Worm (Caenorhabditis elegans) whole organism, mixed stage, embryonic: ENCODE measurements around the gene romo-1.

Experiments used
- ces-1 ChIP-seq: fragments of 150-350 bp; optimal IDR thresholded peaks from 2 replicates; lab custom pipeline; 2014; ENCODE audit warnings: missing biosample characterization, missing genetic modification reagents, missing genetic modification characterization
- lin-13 ChIP-seq: fragments of 150-350 bp; optimal IDR thresholded peaks from 2 replicates; lab custom pipeline; 2014; ENCODE audit warnings: missing biosample characterization, missing genetic modification characterization
- mep-1 ChIP-seq: fragments of 150-350 bp; optimal IDR thresholded peaks from 2 replicates; lab custom pipeline; 2017; ENCODE audit warnings: missing biosample characterization, missing genetic modification reagents, missing genetic modification characterization, inconsistent platforms
- nhr-12 ChIP-seq: fragments of 150-350 bp; optimal IDR thresholded peaks from 2 replicates; lab custom pipeline; 2014; ENCODE audit warnings: missing biosample characterization, missing genetic modification characterization
- nhr-237 ChIP-seq: fragments of 150-350 bp; optimal IDR thresholded peaks from 2 replicates; lab custom pipeline; 2014; ENCODE audit warnings: missing biosample characterization, missing genetic modification characterization
- nhr-28 ChIP-seq: fragments of 150-350 bp; optimal IDR thresholded peaks from 2 replicates; lab custom pipeline; 2014; ENCODE audit warnings: missing biosample characterization, missing genetic modification characterization
- pha-4 ChIP-seq: fragments of 150-350 bp; optimal IDR thresholded peaks from 2 replicates; lab custom pipeline; 2018; ENCODE audit warnings: missing biosample characterization, missing genetic modification reagents, missing genetic modification characterization
- sem-2 ChIP-seq: fragments of 200-800 bp; sonication (Bioruptor generic); optimal IDR thresholded peaks from 2 replicates; lab custom pipeline; 2018; ENCODE audit warnings: mild to moderate bottlenecking, missing genetic modification characterization, missing compliant biosample characterization
- snpc-4 ChIP-seq: fragments of 150-350 bp; optimal IDR thresholded peaks from 2 replicates; lab custom pipeline; 2014; ENCODE audit warnings: missing biosample characterization, missing genetic modification characterization
- tbx-8 ChIP-seq: fragments of 200-800 bp; sonication (Bioruptor generic); optimal IDR thresholded peaks from 2 replicates; lab custom pipeline; 2018; ENCODE audit warnings: mild to moderate bottlenecking, missing genetic modification characterization, moderate library complexity, missing compliant biosample characterization
- unc-39 ChIP-seq: fragments of 150-350 bp; optimal IDR thresholded peaks from 2 replicates; lab custom pipeline; 2014; ENCODE audit warnings: missing biosample characterization, missing genetic modification characterization
- unc-62 ChIP-seq: fragments of 150-350 bp; optimal IDR thresholded peaks from 2 replicates; lab custom pipeline; 2014; ENCODE audit warnings: missing biosample characterization, missing genetic modification reagents, missing genetic modification characterization
- ztf-11 ChIP-seq: fragments of 150-350 bp; optimal IDR thresholded peaks from 2 replicates; lab custom pipeline; 2014; ENCODE audit warnings: missing biosample characterization, missing genetic modification characterization

DNA sequence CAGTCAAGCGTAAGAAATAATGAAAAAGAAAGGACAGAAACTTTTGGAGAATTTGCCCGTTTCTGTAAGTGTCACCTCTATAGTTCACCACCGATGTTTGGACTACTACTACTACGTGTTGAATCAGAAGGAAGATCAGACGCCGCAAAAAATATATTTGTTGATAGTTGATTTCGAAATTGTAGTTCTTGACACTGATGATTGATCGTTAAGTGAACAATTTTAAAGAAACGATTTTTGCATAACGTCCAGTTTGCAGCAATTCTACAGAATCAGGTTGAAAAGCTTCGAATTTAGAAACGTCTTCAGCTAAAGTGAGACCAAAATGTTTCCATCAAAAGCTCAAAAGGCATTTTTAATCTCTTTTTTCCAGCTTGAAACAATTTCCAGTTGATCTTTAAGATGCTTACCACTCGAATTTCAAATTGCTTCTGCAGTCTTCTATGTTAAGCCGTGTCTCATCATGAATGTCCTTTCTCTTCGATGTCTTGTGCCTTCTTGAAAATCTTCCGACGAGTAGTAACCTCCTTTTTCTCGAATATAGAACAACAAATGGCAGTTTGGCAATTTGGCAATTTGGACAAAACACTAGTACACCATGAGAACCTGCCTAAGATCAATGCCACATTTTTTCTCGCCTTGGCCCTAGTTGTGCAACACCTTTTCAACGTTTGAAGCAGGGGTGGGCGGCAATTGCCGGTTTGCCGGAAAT lies 41.8 kb downstream of the romo-1 start:
- TF ChIP-seq nhr-28 (tag; lab: Kevin White, UChicago) (no peak), snpc-4 (no peak), unc-39 (tag; lab: Kevin White, UChicago) (no peak), nhr-12 (tag; lab: Kevin White, UChicago) (no peak), ces-1 (GFP tag; lab: Kevin White, UChicago) (no peak), unc-62 (GFP tag; lab: Kevin White, UChicago) (no peak), ztf-11 (tag; lab: Kevin White, UChicago) (no peak), tbx-8 (no peak), pha-4 (no peak), lin-13 (tag; lab: Kevin White, UChicago) (no peak), mep-1 (no peak), nhr-237 (tag; lab: Kevin White, UChicago) (no peak), sem-2 (GFP tag; lab: Kevin White, UChicago) (no peak)
